Fruit fly (Drosophila melanogaster) whole organism, wandering third instar larva: ENCODE data around the gene Pmm2.

Experiments
- Abd-B ChIP-seq: fragments of >200 bp; optimal IDR thresholded peaks from 2 replicates; lab custom pipeline; 2017; ENCODE audit warnings: missing biosample characterization, missing genetic modification characterization
- CG9705 ChIP-seq: fragments of 200-800 bp; sonication (Bioruptor generic); optimal IDR thresholded peaks from 2 replicates; lab custom pipeline; 2018; ENCODE audit warnings: missing biosample characterization, mild to moderate bottlenecking, missing genetic modification characterization
- CrebA ChIP-seq: fragments of 200-800 bp; sonication (Bioruptor generic); optimal IDR thresholded peaks from 2 replicates; lab custom pipeline; 2016; ENCODE audit warnings: missing biosample characterization, mild to moderate bottlenecking, missing genetic modification characterization, borderline replicate concordance
- Dfd ChIP-seq: fragments of >200 bp; optimal IDR thresholded peaks from 2 replicates; lab custom pipeline; 2017; ENCODE audit warnings: missing biosample characterization, missing genetic modification characterization
- Dif ChIP-seq: fragments of 200-275, 200-300 bp; sonication (Bioruptor generic); optimal IDR thresholded peaks from 2 replicates; lab custom pipeline; 2018; ENCODE audit warnings: missing biosample characterization, missing genetic modification characterization; ENCODE audit not compliant: partially characterized antibody
- GATAd ChIP-seq: sonication (Bioruptor generic); optimal IDR thresholded peaks from 2 replicates; lab custom pipeline; 2016; ENCODE audit warnings: missing biosample characterization, missing genetic modification characterization
- HLH106 ChIP-seq: fragments of 200-800 bp; optimal IDR thresholded peaks from 3 replicates; lab custom pipeline; 2019; ENCODE audit warnings: missing biosample characterization, mild to moderate bottlenecking, missing genetic modification characterization, moderate library complexity
- Hnf4 ChIP-seq: fragments of 200-800 bp; sonication (Bioruptor generic); optimal IDR thresholded peaks from 2 replicates; lab custom pipeline; 2016; ENCODE audit warnings: missing biosample characterization, mild to moderate bottlenecking, missing genetic modification characterization
- Hr83 ChIP-seq: fragments of 200-300 bp; sonication (Bioruptor generic); optimal IDR thresholded peaks from 2 replicates; lab custom pipeline; 2016; ENCODE audit warnings: missing biosample characterization, mild to moderate bottlenecking, missing genetic modification characterization, moderate library complexity; ENCODE audit not compliant: poor library complexity, severe bottlenecking
- Jra ChIP-seq: sonication (Bioruptor generic); optimal IDR thresholded peaks from 2 replicates; lab custom pipeline; 2016; ENCODE audit warnings: missing biosample characterization, missing genetic modification characterization
- Mio ChIP-seq: sonication (Bioruptor generic); optimal IDR thresholded peaks from 2 replicates; lab custom pipeline; 2016; ENCODE audit warnings: missing biosample characterization, missing genetic modification characterization
- Myc ChIP-seq: fragments of >200 bp; optimal IDR thresholded peaks from 2 replicates; lab custom pipeline; 2017
- N ChIP-seq: fragments of >200 bp; optimal IDR thresholded peaks from 2 replicates; lab custom pipeline; 2018; ENCODE audit warnings: missing biosample characterization, missing external identifiers, missing genetic modification characterization
- OdsH ChIP-seq: fragments of 200-800 bp; sonication (Bioruptor generic); optimal IDR thresholded peaks from 2 replicates; lab custom pipeline; 2016; ENCODE audit warnings: missing biosample characterization, mild to moderate bottlenecking, missing genetic modification characterization
- Rel ChIP-seq, 2 experiments: fragments of 200-800 bp; sonication (Bioruptor generic) in 1 of 2; optimal IDR thresholded peaks; 2 replicates in 1 of 2; 3 replicates in 1 of 2; lab custom pipeline; 2016 to 2019; ENCODE audit warnings: mild to moderate bottlenecking in 2 of 2, missing biosample characterization in 2 of 2, missing genetic modification characterization in 2 of 2, moderate library complexity in 1 of 2
- Sp1 ChIP-seq: fragments of 200-800 bp; sonication (Bioruptor generic); optimal IDR thresholded peaks from 3 replicates; lab custom pipeline; 2019; ENCODE audit warnings: missing biosample characterization, mild to moderate bottlenecking, missing genetic modification characterization, moderate library complexity
- Vsx2 ChIP-seq: fragments of 200-300, 225-300 bp; sonication (Bioruptor generic); optimal IDR thresholded peaks from 2 replicates; lab custom pipeline; 2018; ENCODE audit warnings: missing biosample characterization, missing genetic modification characterization; ENCODE audit not compliant: partially characterized antibody
- br ChIP-seq: fragments of 200-800 bp; sonication (Bioruptor generic); optimal IDR thresholded peaks from 2 replicates; lab custom pipeline; 2016; ENCODE audit warnings: missing biosample characterization, missing genetic modification characterization
- brk ChIP-seq: fragments of 200-800 bp; sonication (Bioruptor generic); optimal IDR thresholded peaks from 2 replicates; lab custom pipeline; 2016; ENCODE audit warnings: missing biosample characterization, mild to moderate bottlenecking, missing genetic modification characterization
- dl ChIP-seq, 2 experiments: fragments of 175-275, 200-275 bp in 1 of 2; fragments of 200-275 bp in 1 of 2; sonication (Bioruptor generic); optimal IDR thresholded peaks; lab custom pipeline; 2018; ENCODE audit warnings: mild to moderate bottlenecking in 2 of 2, missing biosample characterization in 2 of 2, missing genetic modification characterization in 2 of 2, moderate library complexity in 2 of 2; ENCODE audit not compliant: partially characterized antibody in 2 of 2, insufficient read depth in 1 of 2
- dmrt93B ChIP-seq: fragments of 200-800 bp; sonication (Bioruptor generic); optimal IDR thresholded peaks from 2 replicates; lab custom pipeline; 2018; ENCODE audit warnings: missing biosample characterization, mild to moderate bottlenecking, missing genetic modification characterization
- dsf ChIP-seq: sonication (Bioruptor generic); optimal IDR thresholded peaks from 2 replicates; lab custom pipeline; 2016; ENCODE audit warnings: missing biosample characterization, missing genetic modification characterization, borderline replicate concordance
- ey ChIP-seq: fragments of 200-800 bp; sonication (Bioruptor generic); optimal IDR thresholded peaks from 2 replicates; lab custom pipeline; 2016; ENCODE audit warnings: missing biosample characterization, missing genetic modification characterization
- foxo ChIP-seq, 2 experiments: fragments of 200-800 bp; sonication (Bioruptor generic); optimal IDR thresholded peaks; 2 replicates in 1 of 2; 3 replicates in 1 of 2; lab custom pipeline; 2016 to 2017; ENCODE audit warnings: missing biosample characterization in 2 of 2, missing genetic modification characterization in 2 of 2
- fru ChIP-seq: fragments of 200-800 bp; sonication (Bioruptor generic); optimal IDR thresholded peaks from 3 replicates; lab custom pipeline; 2016; ENCODE audit warnings: missing biosample characterization, mild to moderate bottlenecking, missing genetic modification characterization
- h ChIP-seq: fragments of 200-800 bp; sonication (Bioruptor generic); optimal IDR thresholded peaks from 3 replicates; lab custom pipeline; 2016; ENCODE audit warnings: missing biosample characterization, mild to moderate bottlenecking, missing genetic modification characterization
- jim ChIP-seq: fragments of 175-275, 200-325 bp; sonication (Bioruptor generic); optimal IDR thresholded peaks from 2 replicates; lab custom pipeline; 2016; ENCODE audit warnings: missing biosample characterization, mild to moderate bottlenecking, missing genetic modification characterization
- lola ChIP-seq: fragments of >200 bp; optimal IDR thresholded peaks from 2 replicates; lab custom pipeline; 2017; ENCODE audit warnings: missing biosample characterization, missing genetic modification characterization
- pan ChIP-seq: fragments of >200 bp; optimal IDR thresholded peaks from 2 replicates; lab custom pipeline; 2017
- psq ChIP-seq: fragments of 200-800 bp; sonication (Bioruptor generic); optimal IDR thresholded peaks from 3 replicates; lab custom pipeline; 2017; ENCODE audit warnings: missing biosample characterization, mild to moderate bottlenecking, missing genetic modification characterization, moderate library complexity
- sage ChIP-seq: fragments of 200-800 bp; sonication (Bioruptor generic); optimal IDR thresholded peaks from 2 replicates; lab custom pipeline; 2016; ENCODE audit warnings: missing biosample characterization, mild to moderate bottlenecking, missing genetic modification characterization
- sv ChIP-seq: fragments of 200-800 bp; sonication (Bioruptor generic); optimal IDR thresholded peaks from 3 replicates; lab custom pipeline; 2016; ENCODE audit warnings: missing biosample characterization, missing genetic modification characterization
- tai ChIP-seq: sonication (Bioruptor generic); optimal IDR thresholded peaks from 2 replicates; lab custom pipeline; 2016; ENCODE audit warnings: missing biosample characterization, missing genetic modification characterization
- usp ChIP-seq: fragments of >200 bp; optimal IDR thresholded peaks from 2 replicates; lab custom pipeline; 2017; ENCODE audit warnings: missing biosample characterization, missing genetic modification characterization
- woc ChIP-seq: sonication (Bioruptor generic); optimal IDR thresholded peaks from 2 replicates; lab custom pipeline; 2016; ENCODE audit warnings: missing biosample characterization, mild to moderate bottlenecking, missing genetic modification characterization

Gene Pmm2

DNA sequence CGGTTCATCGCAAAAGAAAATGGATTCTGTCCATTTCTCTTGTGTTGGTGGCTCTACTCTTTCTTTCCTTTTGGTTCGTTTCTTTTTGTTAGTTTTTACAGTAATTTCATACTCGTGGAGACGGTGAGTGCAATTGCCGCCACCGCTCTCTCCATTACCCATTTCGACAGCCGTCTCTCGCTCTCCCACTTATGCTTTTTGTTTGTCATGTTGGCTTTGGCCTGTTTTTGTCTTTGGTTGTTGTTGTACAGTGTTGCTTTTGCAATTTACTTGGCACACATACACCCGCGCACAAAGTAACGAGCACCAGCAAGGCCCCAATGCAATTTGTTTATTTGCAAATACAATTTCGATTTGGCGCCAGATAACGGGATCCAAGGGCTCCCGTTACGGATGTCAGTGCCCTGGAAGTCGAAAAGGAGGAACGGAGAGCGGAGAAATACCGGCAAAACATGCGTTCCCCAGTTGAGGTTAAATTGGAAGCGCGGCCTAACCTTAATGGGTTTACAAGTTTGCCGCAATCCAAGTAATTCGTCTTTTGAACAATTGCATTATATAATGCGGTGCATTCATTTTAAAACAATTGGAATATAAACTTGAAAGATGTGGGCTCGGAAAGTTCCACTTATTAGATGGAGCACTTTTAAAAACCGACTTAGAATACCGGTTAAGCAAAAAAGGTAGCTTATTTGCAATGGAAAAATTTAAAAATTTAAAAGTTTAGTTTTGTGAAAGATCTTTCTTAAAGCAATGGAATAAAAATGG, 18.5 kb upstream of the Pmm2 start:
- TF ChIP-seq dl (GFP tag; optimal IDR thresholded peaks at IDR 0.05; lab: Kevin White, UChicago; ENCODE audit: insufficient read depth in 1 of 2, partially characterized antibody in 2 of 2) (peak in 1 of 2 experiments; percentile 1), OdsH (GFP tag; lab: Kevin White, UChicago) (peak; percentile 24), usp (GFP tag; lab: Kevin White, UChicago) (no peak), HLH106 (tag; lab: Kevin White, UChicago) (no peak), fru (GFP tag; lab: Kevin White, UChicago) (peak; percentile 96), Sp1 (GFP tag; lab: Kevin White, UChicago) (peak; percentile 32), Myc (lab: Kevin White, UChicago) (no peak), dsf (GFP tag; lab: Kevin White, UChicago) (no peak), tai (GFP tag; lab: Kevin White, UChicago) (no peak), CrebA (GFP tag; lab: Kevin White, UChicago) (no peak), psq (peak; percentile 3), jim (no peak), Jra (GFP tag; lab: Kevin White, UChicago) (no peak), Dif (GFP tag; lab: Kevin White, UChicago) (peak; percentile 30), brk (GFP tag; lab: Kevin White, UChicago) (no peak), Mio (GFP tag; lab: Kevin White, UChicago) (no peak), Vsx2 (GFP tag; lab: Kevin White, UChicago) (no peak), dmrt93B (GFP tag; lab: Kevin White, UChicago) (no peak), Rel (GFP tag; optimal IDR thresholded peaks at IDR 0.05; lab: Kevin White, UChicago) (no peak), Rel (tag; optimal IDR thresholded peaks at IDR 0.05; lab: Kevin White, UChicago) (no peak)

DNA sequence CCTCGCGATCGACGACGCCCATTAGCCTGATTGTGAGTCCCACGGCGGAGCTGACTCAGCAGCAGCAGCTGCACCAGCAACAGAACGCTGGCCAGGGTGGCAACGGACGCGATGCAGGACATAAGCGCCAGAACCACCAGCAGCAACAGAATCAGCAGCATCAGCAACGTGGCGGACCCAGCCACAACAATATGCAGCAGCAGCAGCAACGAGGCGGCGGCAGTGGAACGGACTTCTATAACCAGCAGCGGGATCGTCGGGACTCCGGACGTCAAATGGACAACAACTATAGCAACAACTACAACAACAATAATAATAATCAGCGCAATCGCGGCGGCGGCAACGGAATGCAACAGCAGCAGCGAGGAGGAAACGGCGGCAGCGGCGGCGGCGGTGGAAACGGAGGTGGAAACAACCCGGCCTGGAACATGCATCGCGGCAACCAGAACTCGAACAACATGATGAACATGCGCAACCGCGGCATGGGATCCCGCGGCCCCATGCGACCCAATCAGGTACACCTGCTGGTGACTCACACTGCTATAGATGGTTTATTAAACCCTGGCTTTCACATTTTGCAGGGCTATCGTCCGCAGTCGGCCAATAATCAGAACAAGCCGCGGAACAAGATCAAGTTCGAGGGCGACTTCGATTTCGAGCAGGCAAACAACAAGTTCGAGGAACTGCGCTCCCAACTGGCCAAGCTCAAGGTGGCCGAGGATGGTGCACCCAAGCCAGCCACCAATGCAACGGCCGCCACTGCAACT, 16.8 kb upstream of the Pmm2 start:
- peak; percentile 92 for TF ChIP-seq Dfd (GFP tag; lab: Kevin White, UChicago)
- TF ChIP-seq fru (GFP tag; lab: Kevin White, UChicago), result no peak

DNA sequence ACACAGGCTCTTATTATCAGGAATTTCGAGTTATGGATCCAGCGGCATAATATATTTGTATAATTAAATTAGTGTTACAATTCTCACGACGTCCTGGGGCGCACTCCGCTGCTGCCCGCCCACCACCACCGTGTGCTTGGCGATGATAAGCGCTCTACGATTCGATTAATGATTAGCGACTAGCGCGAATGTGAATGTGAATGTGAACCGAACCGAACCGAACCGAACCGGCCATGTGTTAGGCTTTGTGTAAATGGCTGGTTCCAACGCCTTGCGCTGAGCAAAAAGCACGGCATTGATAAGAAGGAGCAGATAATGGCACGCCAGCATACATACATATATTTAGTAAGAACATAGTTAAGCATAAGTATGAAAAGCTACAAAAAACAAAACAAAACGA, 15.1 kb upstream of the Pmm2 start:
- peak; percentile 8 for TF ChIP-seq Dif (GFP tag; lab: Kevin White, UChicago)
- no peak for TF ChIP-seq Rel (GFP tag; optimal IDR thresholded peaks at IDR 0.05; lab: Kevin White, UChicago)
- peak; percentile 38 for TF ChIP-seq Rel (tag; optimal IDR thresholded peaks at IDR 0.05; lab: Kevin White, UChicago)
- peak; percentile 25 for TF ChIP-seq h (GFP tag; lab: Kevin White, UChicago)
- no peak for TF ChIP-seq psq

DNA sequence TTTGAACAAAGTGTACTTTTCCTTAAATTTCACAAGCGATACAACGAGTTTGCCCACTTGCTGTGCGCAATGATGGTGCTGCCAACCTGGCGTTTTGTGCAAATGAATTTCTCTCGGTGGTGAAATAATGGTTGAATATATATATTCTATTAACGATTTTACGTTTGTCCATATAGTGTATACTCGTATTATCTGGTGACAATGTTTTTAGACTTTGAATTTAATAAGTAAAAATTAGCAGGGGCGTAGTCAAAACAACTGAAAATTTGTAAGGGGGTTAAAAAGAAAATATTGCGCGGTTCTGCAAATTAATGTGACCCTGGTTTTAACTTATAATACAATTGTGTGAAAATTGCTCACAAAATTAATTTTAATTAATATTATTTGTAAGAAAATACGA, 10.4 kb upstream of the Pmm2 start, which contains the start of the genes ver and Gcn5:
Gene ver (plus strand): TSS at position 47 of the 400 bp plus-strand sequence.
Gene Gcn5 (minus strand): TSS at position 74 of the 400 bp plus-strand sequence.
- TF ChIP-seq ey (GFP tag; lab: Kevin White, UChicago), result peak; percentile 98
- TF ChIP-seq Rel (GFP tag; optimal IDR thresholded peaks at IDR 0.05; lab: Kevin White, UChicago), result peak; percentile 89
- peak; percentile 92 for TF ChIP-seq Rel (tag; optimal IDR thresholded peaks at IDR 0.05; lab: Kevin White, UChicago)
- no peak for TF ChIP-seq Vsx2 (GFP tag; lab: Kevin White, UChicago)
- TF ChIP-seq N (GFP tag; lab: Kevin White, UChicago), result no peak
- TF ChIP-seq HLH106 (tag; lab: Kevin White, UChicago), result peak; percentile 98
- TF ChIP-seq Sp1 (GFP tag; lab: Kevin White, UChicago), result peak; percentile 99
- TF ChIP-seq sv (GFP tag; lab: Kevin White, UChicago), result peak; percentile 85
- no peak for TF ChIP-seq Abd-B
- TF ChIP-seq woc, result peak; percentile 91
- peak; percentile 97 for TF ChIP-seq fru (GFP tag; lab: Kevin White, UChicago)
- peak; percentile 97 for TF ChIP-seq psq
- TF ChIP-seq dmrt93B (GFP tag; lab: Kevin White, UChicago), result peak; percentile 96
- TF ChIP-seq pan (lab: Kevin White, UChicago), result no peak
- TF ChIP-seq sage (GFP tag; lab: Kevin White, UChicago), result peak; percentile 98
- no peak for TF ChIP-seq dl (GFP tag; optimal IDR thresholded peaks at IDR 0.05; lab: Kevin White, UChicago; ENCODE audit: insufficient read depth in 1 of 2, partially characterized antibody in 2 of 2)
- TF ChIP-seq Dfd (GFP tag; lab: Kevin White, UChicago), result no peak
- peak; percentile 89 to 99 for TF ChIP-seq foxo (GFP tag; optimal IDR thresholded peaks at IDR 0.05; lab: Kevin White, UChicago)
- TF ChIP-seq Myc (lab: Kevin White, UChicago), result no peak
- TF ChIP-seq GATAd (GFP tag; lab: Kevin White, UChicago), result peak; percentile 91
- TF ChIP-seq OdsH (GFP tag; lab: Kevin White, UChicago), result peak; percentile 99
- TF ChIP-seq jim, result peak; percentile 85
- TF ChIP-seq Dif (GFP tag; lab: Kevin White, UChicago), result no peak
- peak; percentile 97 for TF ChIP-seq br (GFP tag; lab: Kevin White, UChicago)
- TF ChIP-seq lola (GFP tag; lab: Kevin White, UChicago), result no peak
- TF ChIP-seq Hnf4 (GFP tag; lab: Kevin White, UChicago), result peak; percentile 98
- TF ChIP-seq tai (GFP tag; lab: Kevin White, UChicago), result no peak
- TF ChIP-seq CG9705 (GFP tag; lab: Kevin White, UChicago), result peak; percentile 97
- TF ChIP-seq Mio (GFP tag; lab: Kevin White, UChicago), result peak; percentile 84
- peak; percentile 95 for TF ChIP-seq dsf (GFP tag; lab: Kevin White, UChicago)
- peak; percentile 90 for TF ChIP-seq Hr83 (GFP tag; lab: Kevin White, UChicago)
- TF ChIP-seq CrebA (GFP tag; lab: Kevin White, UChicago), result no peak
- TF ChIP-seq h (GFP tag; lab: Kevin White, UChicago), result peak; percentile 99
- TF ChIP-seq Jra (GFP tag; lab: Kevin White, UChicago), result peak; percentile 97
